Fruit fly (Drosophila melanogaster) whole organism, embryonic: ENCODE data around the gene TotZ.

ENCODE experiments used
- Antp ChIP-seq: fragments of 200-800 bp; sonication (Bioruptor generic); optimal IDR thresholded peaks from 3 replicates; lab custom pipeline; 2016; ENCODE audit warnings: missing biosample characterization, missing genetic modification characterization
- Atf6 ChIP-seq: fragments of 200-800 bp; sonication (Bioruptor generic); IDR thresholded peaks from 2 replicates; pipeline ENCODE4 v1.3.6; 2022; ENCODE audit warnings: missing biosample characterization, missing genetic modification characterization
- CG10462 ChIP-seq: fragments of 200-800 bp; sonication (Bioruptor generic); optimal IDR thresholded peaks from 2 replicates; lab custom pipeline; 2016; ENCODE audit warnings: missing biosample characterization, missing genetic modification characterization
- CG13296 ChIP-seq: fragments of 200-800 bp; sonication (Bioruptor generic); optimal IDR thresholded peaks from 3 replicates; lab custom pipeline; 2018; ENCODE audit warnings: missing biosample characterization, mild to moderate bottlenecking, missing genetic modification characterization
- CG14050 ChIP-seq: fragments of 200-800 bp; sonication (Bioruptor generic); IDR thresholded peaks from 3 replicates; pipeline ENCODE4 v1.3.6; 2022; ENCODE audit warnings: missing biosample characterization, missing genetic modification characterization
- CG14667 ChIP-seq: fragments of 200-800 bp; sonication (Bioruptor generic); IDR thresholded peaks from 2 replicates; pipeline ENCODE4 v1.3.6; 2022; ENCODE audit warnings: missing biosample characterization, missing genetic modification characterization
- CG14965 ChIP-seq: fragments of 200-800 bp; sonication (Bioruptor generic); optimal IDR thresholded peaks from 2 replicates; lab custom pipeline; 2016; ENCODE audit warnings: missing biosample characterization, missing genetic modification characterization, borderline replicate concordance
- CG18599 ChIP-seq: fragments of 200-800 bp; sonication (Bioruptor generic); optimal IDR thresholded peaks from 3 replicates; lab custom pipeline; 2017; ENCODE audit warnings: missing biosample characterization, missing genetic modification characterization, mild to moderate bottlenecking, moderate library complexity, missing genetic modification reagents
- CG18619 ChIP-seq: fragments of 200-800 bp; sonication (Bioruptor generic); optimal IDR thresholded peaks from 3 replicates; lab custom pipeline; 2017; ENCODE audit warnings: missing biosample characterization, mild to moderate bottlenecking, missing genetic modification characterization
- CG2129 ChIP-seq: fragments of 200-800 bp; sonication (Bioruptor generic); IDR thresholded peaks from 2 replicates; pipeline ENCODE4 v1.3.6; 2022; ENCODE audit warnings: missing biosample characterization, missing genetic modification characterization; ENCODE audit not compliant: partially characterized antibody
- CG34376 ChIP-seq: fragments of 200-800 bp; sonication (Bioruptor generic); optimal IDR thresholded peaks from 2 replicates; lab custom pipeline; 2018; ENCODE audit warnings: missing biosample characterization, mild to moderate bottlenecking, missing genetic modification characterization
- CG4820 ChIP-seq: fragments of 200-800 bp; sonication (Bioruptor generic); optimal IDR thresholded peaks from 3 replicates; lab custom pipeline; 2016; ENCODE audit warnings: missing biosample characterization, missing genetic modification characterization
- CG6791 ChIP-seq: fragments of 200-800 bp; sonication (Bioruptor generic); IDR thresholded peaks from 3 replicates; pipeline ENCODE4 v1.3.6; 2022; ENCODE audit warnings: missing biosample characterization, missing genetic modification characterization; ENCODE audit not compliant: partially characterized antibody
- CG7372 ChIP-seq: fragments of 200-800 bp; sonication (Bioruptor generic); IDR thresholded peaks from 2 replicates; pipeline ENCODE4 v1.3.6; 2022; ENCODE audit warnings: missing biosample characterization, missing genetic modification characterization
- CG7928 ChIP-seq: fragments of 200-800 bp; sonication (Bioruptor generic); optimal IDR thresholded peaks from 2 replicates; lab custom pipeline; 2017; ENCODE audit warnings: missing biosample characterization, mild to moderate bottlenecking, missing genetic modification characterization
- CoRest ChIP-seq: fragments of 200-800 bp; sonication (Bioruptor generic); optimal IDR thresholded peaks from 3 replicates; lab custom pipeline; 2018; ENCODE audit warnings: missing biosample characterization, mild to moderate bottlenecking, missing genetic modification characterization, moderate library complexity
- Doc3 ChIP-seq: fragments of 200-800 bp; sonication (Bioruptor generic); IDR thresholded peaks from 3 replicates; pipeline ENCODE4 v1.3.6; 2022; ENCODE audit warnings: missing biosample characterization, missing genetic modification characterization; ENCODE audit not compliant: partially characterized antibody
- H15 ChIP-seq: fragments of 200-800 bp; sonication (Bioruptor generic); IDR thresholded peaks from 3 replicates; pipeline ENCODE4 v1.3.6; 2022; ENCODE audit warnings: missing biosample characterization, missing genetic modification characterization
- HHEX ChIP-seq: fragments of 200-800 bp; sonication (Bioruptor generic); optimal IDR thresholded peaks from 3 replicates; lab custom pipeline; 2017; ENCODE audit warnings: missing biosample characterization, mild to moderate bottlenecking, missing genetic modification characterization, missing genetic modification reagents
- Hmx ChIP-seq: fragments of 200-800 bp; sonication (Bioruptor generic); optimal IDR thresholded peaks from 2 replicates; lab custom pipeline; 2016; ENCODE audit warnings: missing biosample characterization, missing genetic modification characterization
- Hr39 ChIP-seq: fragments of >200 bp; optimal IDR thresholded peaks from 2 replicates; lab custom pipeline; 2017
- Hsf ChIP-seq: fragments of 200-800 bp; sonication (Bioruptor generic); optimal IDR thresholded peaks from 3 replicates; lab custom pipeline; 2016; ENCODE audit warnings: missing biosample characterization, missing genetic modification characterization
- Lhr ChIP-seq: fragments of 200-800 bp; sonication (Bioruptor generic); optimal IDR thresholded peaks from 3 replicates; lab custom pipeline; 2017; ENCODE audit warnings: mild to moderate bottlenecking, missing biosample characterization, missing genetic modification reagents, missing genetic modification characterization
- Max ChIP-seq: fragments of 200-800 bp; sonication (Bioruptor generic); optimal IDR thresholded peaks from 2 replicates; lab custom pipeline; 2016; ENCODE audit warnings: missing biosample characterization, mild to moderate bottlenecking, missing genetic modification characterization
- Rfx ChIP-seq: fragments of 200-800 bp; sonication (Bioruptor generic); IDR thresholded peaks from 2 replicates; pipeline ENCODE4 v1.3.6; 2022; ENCODE audit warnings: missing biosample characterization, missing genetic modification characterization
- Rx ChIP-seq: fragments of 200-800 bp; sonication (Bioruptor generic); IDR thresholded peaks from 2 replicates; pipeline ENCODE4 v1.3.6; 2022; ENCODE audit warnings: missing biosample characterization, missing genetic modification characterization
- Spps ChIP-seq: fragments of 200-800 bp; sonication (Bioruptor generic); optimal IDR thresholded peaks from 2 replicates; lab custom pipeline; 2018; ENCODE audit warnings: missing biosample characterization, mild to moderate bottlenecking, missing genetic modification characterization
- Sry-β ChIP-seq: fragments of 200-800 bp; sonication (Bioruptor generic); optimal IDR thresholded peaks from 2 replicates; lab custom pipeline; 2018; ENCODE audit warnings: missing biosample characterization, mild to moderate bottlenecking, missing genetic modification characterization, moderate library complexity
- Xrp1 ChIP-seq: fragments of 200-800 bp; sonication (Bioruptor generic); IDR thresholded peaks from 2 replicates; pipeline ENCODE4 v1.3.6; 2022; ENCODE audit warnings: missing biosample characterization, missing genetic modification characterization
- ato ChIP-seq: fragments of 200-800 bp; sonication (Bioruptor generic); IDR thresholded peaks from 2 replicates; pipeline ENCODE4 v1.3.6; 2022; ENCODE audit warnings: missing biosample characterization, missing genetic modification characterization; ENCODE audit not compliant: partially characterized antibody
- chif ChIP-seq, 2 experiments: fragments of 200-800 bp; sonication (Bioruptor generic); optimal IDR thresholded peaks; 3 replicates each; lab custom pipeline; 2016; ENCODE audit warnings: missing biosample characterization in 2 of 2, missing genetic modification characterization in 2 of 2
- ci ChIP-seq: fragments of 200-800 bp; sonication (Bioruptor generic); IDR thresholded peaks from 3 replicates; pipeline ENCODE4 v1.3.6; 2022; ENCODE audit warnings: missing biosample characterization, missing genetic modification characterization
- corto ChIP-seq: fragments of 200-800 bp; sonication (Bioruptor generic); optimal IDR thresholded peaks from 2 replicates; lab custom pipeline; 2016; ENCODE audit warnings: missing biosample characterization, mild to moderate bottlenecking, missing genetic modification characterization, moderate library complexity
- crc ChIP-seq: fragments of 200-800 bp; sonication (Bioruptor generic); optimal IDR thresholded peaks from 2 replicates; lab custom pipeline; 2016; ENCODE audit warnings: missing biosample characterization, missing genetic modification characterization
- fd3F ChIP-seq: fragments of 200-800 bp; sonication (Bioruptor generic); optimal IDR thresholded peaks from 2 replicates; lab custom pipeline; 2018; ENCODE audit warnings: missing biosample characterization, mild to moderate bottlenecking, missing genetic modification characterization, moderate library complexity
- fu2 ChIP-seq: fragments of 200-800 bp; sonication (Bioruptor generic); optimal IDR thresholded peaks from 2 replicates; lab custom pipeline; 2016; ENCODE audit warnings: missing biosample characterization, missing genetic modification characterization
- hbn ChIP-seq: fragments of 200-800 bp; sonication (Bioruptor generic); IDR thresholded peaks from 2 replicates; pipeline ENCODE4 v1.3.6; 2022; ENCODE audit warnings: missing biosample characterization, missing genetic modification characterization; ENCODE audit not compliant: partially characterized antibody
- insv ChIP-seq, 2 experiments: fragments of 200-800 bp; sonication (Bioruptor generic); optimal IDR thresholded peaks; 3 replicates each; lab custom pipeline; 2016 to 2018; ENCODE audit warnings: missing biosample characterization in 2 of 2, missing genetic modification characterization in 2 of 2
- inv ChIP-seq: fragments of 200-800 bp; sonication (Bioruptor generic); IDR thresholded peaks from 2 replicates; pipeline ENCODE4 v1.3.6; 2022; ENCODE audit warnings: missing biosample characterization, missing genetic modification characterization; ENCODE audit not compliant: partially characterized antibody
- kni ChIP-seq: fragments of 200-800 bp; sonication (Bioruptor generic); optimal IDR thresholded peaks from 3 replicates; lab custom pipeline; 2017; ENCODE audit warnings: mild to moderate bottlenecking, missing biosample characterization, missing genetic modification reagents, missing genetic modification characterization
- nmo ChIP-seq: fragments of 200-800 bp; sonication (Bioruptor generic); optimal IDR thresholded peaks from 2 replicates; lab custom pipeline; 2018; ENCODE audit warnings: missing biosample characterization, mild to moderate bottlenecking, missing genetic modification characterization, moderate library complexity
- nom ChIP-seq: fragments of 200-800 bp; sonication (Bioruptor generic); optimal IDR thresholded peaks from 2 replicates; lab custom pipeline; 2017; ENCODE audit warnings: missing biosample characterization, missing genetic modification characterization, mild to moderate bottlenecking, moderate library complexity, missing genetic modification reagents
- pfk ChIP-seq: fragments of 200-800 bp; sonication (Bioruptor generic); optimal IDR thresholded peaks from 2 replicates; lab custom pipeline; 2018; ENCODE audit warnings: missing biosample characterization, mild to moderate bottlenecking, missing genetic modification characterization, moderate library complexity
- row ChIP-seq: fragments of 200-800 bp; sonication (Bioruptor generic); IDR thresholded peaks from 3 replicates; pipeline ENCODE4 v1.3.6; 2022; ENCODE audit warnings: missing biosample characterization, missing genetic modification characterization
- slbo ChIP-seq: fragments of 200-800 bp; sonication (Bioruptor generic); IDR thresholded peaks from 2 replicates; pipeline ENCODE4 v1.3.6; 2022; ENCODE audit warnings: missing biosample characterization, missing genetic modification characterization
- slp2 ChIP-seq: fragments of 200-800 bp; sonication (Bioruptor generic); optimal IDR thresholded peaks from 2 replicates; lab custom pipeline; 2016; ENCODE audit warnings: missing biosample characterization, missing genetic modification characterization
- stwl ChIP-seq: fragments of 200-800 bp; sonication (Bioruptor generic); optimal IDR thresholded peaks from 3 replicates; lab custom pipeline; 2018; ENCODE audit warnings: missing biosample characterization, mild to moderate bottlenecking, missing genetic modification characterization, moderate library complexity
- ttk ChIP-seq: fragments of 200-800 bp; sonication (Bioruptor generic); IDR thresholded peaks from 2 replicates; pipeline ENCODE4 v2.1.2; 2022; ENCODE audit warnings: missing biosample characterization, missing genetic modification characterization
- tx ChIP-seq: fragments of 200-800 bp; sonication (Bioruptor generic); optimal IDR thresholded peaks from 2 replicates; lab custom pipeline; 2016; ENCODE audit warnings: missing biosample characterization, missing genetic modification characterization
- wor ChIP-seq: fragments of 200-800 bp; sonication (Bioruptor generic); IDR thresholded peaks from 2 replicates; pipeline ENCODE4 v1.3.6; 2022; ENCODE audit warnings: missing biosample characterization, missing genetic modification characterization

The TotZ gene

dm6 chr3R:20850395-20851039, 27.0 kb upstream of the TotZ start, which contains the start of gene RpS30 (continued):
- TF ChIP-seq nmo (peak; percentile 72), ttk (GFP tag; lab: Robert Waterston, UW) (no peak), Sry-β (GFP tag; lab: Kevin White, UChicago) (no peak), corto (GFP tag; lab: Kevin White, UChicago) (no peak), nom (GFP tag; lab: Kevin White, UChicago) (no peak), CG2129 (GFP tag; lab: Robert Waterston, UW) (peak; percentile 92), Antp (GFP tag; lab: Kevin White, UChicago) (no peak), crc (peak; percentile 2), CG7928 (GFP tag; lab: Kevin White, UChicago) (peak; percentile 84), CG34376 (peak; percentile 44), CoRest (tag; lab: Kevin White, UChicago) (peak; percentile 68), hbn (GFP tag; lab: Robert Waterston, UW) (peak; percentile 96), pfk (GFP tag; lab: Kevin White, UChicago) (no peak), H15 (GFP tag; lab: Robert Waterston, UW) (no peak; the same call in 2 of the 3 replicates), inv (GFP tag; lab: Robert Waterston, UW) (peak; percentile 96), CG18619 (peak; percentile 5), chif (GFP tag; optimal IDR thresholded peaks at IDR 0.05; lab: Kevin White, UChicago) (peak in 1 of 2 experiments; percentile 20), Atf6 (GFP tag; lab: Robert Waterston, UW) (no peak), CG13296 (peak; percentile 11), CG14965 (GFP tag; lab: Kevin White, UChicago) (no peak), fd3F (GFP tag; lab: Kevin White, UChicago) (no peak), row (peak; percentile 47; the same call in 2 of the 3 replicates), insv (GFP tag; optimal IDR thresholded peaks at IDR 0.05; lab: Kevin White, UChicago) (peak in 1 of 2 experiments; percentile 10), Xrp1 (GFP tag; lab: Robert Waterston, UW) (no peak), fu2 (GFP tag; lab: Kevin White, UChicago) (no peak), Lhr (GFP tag; lab: Kevin White, UChicago) (peak; percentile 66), Max (GFP tag; lab: Kevin White, UChicago) (peak; percentile 49), tx (no peak), HHEX (GFP tag; lab: Kevin White, UChicago) (no peak), Spps (tag; lab: Kevin White, UChicago) (peak; percentile 36), Doc3 (peak; percentile 93), CG7372 (GFP tag; lab: Robert Waterston, UW) (no peak), kni (GFP tag; lab: Kevin White, UChicago) (no peak), stwl (tag; lab: Kevin White, UChicago) (peak; percentile 97), CG14667 (GFP tag; lab: Robert Waterston, UW) (no peak), Rfx (peak; percentile 71), Hsf (GFP tag; lab: Kevin White, UChicago) (peak; percentile 46), CG10462 (GFP tag; lab: Kevin White, UChicago) (no peak), CG18599 (no peak), slp2 (GFP tag; lab: Kevin White, UChicago) (peak; percentile 15), ato (GFP tag; lab: Robert Waterston, UW) (peak; percentile 92), slbo (GFP tag; lab: Robert Waterston, UW) (peak; percentile 49), CG4820 (no peak), CG14050 (no peak), ci (GFP tag; lab: Robert Waterston, UW) (peak; percentile 42; the same call in 2 of the 3 replicates), CG6791 (peak; percentile 97), Hr39 (lab: Kevin White, UChicago) (no peak), Hmx (GFP tag; lab: Kevin White, UChicago) (no peak), wor (GFP tag; lab: Robert Waterston, UW) (no peak), Rx (GFP tag; lab: Robert Waterston, UW) (no peak)
